Worm (Caenorhabditis elegans) whole organism, L2 larva: Measurements from ENCODE around the gene C54G10.1.

Source experiments
- C34F6.9 ChIP-seq: fragments of 150-350 bp; optimal IDR thresholded peaks from 2 replicates; lab custom pipeline; 2014; ENCODE audit warnings: missing biosample characterization, missing genetic modification characterization
- F13H6.1 ChIP-seq: sonication (generic microtip); optimal IDR thresholded peaks from 2 replicates; lab custom pipeline; 2016; ENCODE audit warnings: missing genetic modification characterization, missing compliant biosample characterization
- R02D3.7 ChIP-seq: fragments of 150-350 bp; optimal IDR thresholded peaks from 2 replicates; lab custom pipeline; 2014; ENCODE audit warnings: missing biosample characterization, missing genetic modification characterization
- Y55F3AM.14 ChIP-seq: fragments of 200-800 bp; sonication (Bioruptor generic); optimal IDR thresholded peaks from 2 replicates; lab custom pipeline; 2018; ENCODE audit warnings: mild to moderate bottlenecking, missing genetic modification characterization, missing compliant biosample characterization
- ZK546.5 ChIP-seq: sonication (generic microtip); optimal IDR thresholded peaks from 2 replicates; lab custom pipeline; 2017; ENCODE audit warnings: missing biosample characterization, missing genetic modification characterization
- alr-1 ChIP-seq: fragments of 150-350 bp; optimal IDR thresholded peaks from 2 replicates; lab custom pipeline; 2014; ENCODE audit warnings: missing biosample characterization, missing genetic modification characterization
- aly-2 ChIP-seq: fragments of 150-350 bp; optimal IDR thresholded peaks from 2 replicates; lab custom pipeline; 2014; ENCODE audit warnings: missing biosample characterization, missing genetic modification characterization
- ama-1 ChIP-seq: fragments of 150-350 bp; optimal IDR thresholded peaks from 2 replicates; lab custom pipeline; 2018; ENCODE audit warnings: inconsistent platforms
- blmp-1 ChIP-seq: sonication (generic microtip); optimal IDR thresholded peaks from 2 replicates; lab custom pipeline; 2017; ENCODE audit warnings: missing genetic modification characterization, mild to moderate bottlenecking, missing compliant biosample characterization, antibody characterized with exemption, moderate library complexity; ENCODE audit not compliant: insufficient read depth
- ceh-16 ChIP-seq: fragments of 150-350 bp; optimal IDR thresholded peaks from 2 replicates; lab custom pipeline; 2014; ENCODE audit warnings: missing biosample characterization, missing genetic modification characterization
- ceh-82 ChIP-seq: fragments of 150-350 bp; optimal IDR thresholded peaks from 2 replicates; lab custom pipeline; 2014; ENCODE audit warnings: missing biosample characterization, missing genetic modification characterization
- crh-2 ChIP-seq: sonication (generic microtip); optimal IDR thresholded peaks from 2 replicates; lab custom pipeline; 2017; ENCODE audit warnings: missing biosample characterization, missing genetic modification characterization
- dmd-4 ChIP-seq: sonication (generic microtip); optimal IDR thresholded peaks from 2 replicates; lab custom pipeline; 2017; ENCODE audit warnings: missing biosample characterization, missing genetic modification characterization
- egl-27 ChIP-seq: sonication (generic microtip); optimal IDR thresholded peaks from 3 replicates; lab custom pipeline; 2017; ENCODE audit warnings: missing biosample characterization, missing genetic modification reagents, missing genetic modification characterization
- elt-1 ChIP-seq: fragments of 150-350 bp; optimal IDR thresholded peaks from 2 replicates; lab custom pipeline; 2014; ENCODE audit warnings: missing biosample characterization, missing genetic modification characterization
- elt-3 ChIP-seq: sonication (generic microtip); optimal IDR thresholded peaks from 2 replicates; lab custom pipeline; 2017; ENCODE audit warnings: missing biosample characterization, missing genetic modification characterization
- fos-1 ChIP-seq: fragments of 150-350 bp; optimal IDR thresholded peaks from 2 replicates; lab custom pipeline; 2014; ENCODE audit warnings: missing biosample characterization, missing genetic modification characterization
- gmeb-1 ChIP-seq: fragments of 150-350 bp; optimal IDR thresholded peaks from 2 replicates; lab custom pipeline; 2014; ENCODE audit warnings: missing biosample characterization, missing genetic modification characterization
- lin-11 ChIP-seq: fragments of 150-350 bp; sonication (generic microtip); optimal IDR thresholded peaks from 2 replicates; lab custom pipeline; 2014; ENCODE audit warnings: missing biosample characterization, missing genetic modification characterization, inconsistent platforms, mixed read lengths
- lin-13 ChIP-seq: fragments of 150-350 bp; optimal IDR thresholded peaks from 2 replicates; lab custom pipeline; 2014; ENCODE audit warnings: missing biosample characterization, missing genetic modification reagents, missing genetic modification characterization
- lin-39 ChIP-seq: fragments of 150-350 bp; optimal IDR thresholded peaks from 2 replicates; lab custom pipeline; 2014; ENCODE audit warnings: missing biosample characterization, missing genetic modification reagents, missing genetic modification characterization
- lsy-2 ChIP-seq, 2 experiments: fragments of 150-350 bp in 1 of 2; sonication (generic microtip) in 1 of 2; optimal IDR thresholded peaks; 2 replicates each; lab custom pipeline; 2014 to 2017; ENCODE audit warnings: missing biosample characterization in 2 of 2, missing genetic modification characterization in 2 of 2
- mab-5 ChIP-seq: fragments of 150-350 bp; optimal IDR thresholded peaks from 2 replicates; lab custom pipeline; 2014; ENCODE audit warnings: missing biosample characterization, missing genetic modification characterization
- mbf-1 ChIP-seq: sonication (generic microtip); optimal IDR thresholded peaks from 2 replicates; lab custom pipeline; 2017; ENCODE audit warnings: missing biosample characterization, missing genetic modification characterization
- mdl-1 ChIP-seq, 2 experiments: fragments of 150-350 bp in 1 of 2; sonication (generic microtip) in 1 of 2; optimal IDR thresholded peaks; 2 replicates each; lab custom pipeline; 2017; ENCODE audit warnings: missing biosample characterization in 2 of 2, missing genetic modification characterization in 2 of 2
- nhr-10 ChIP-seq: sonication (generic microtip); optimal IDR thresholded peaks from 2 replicates; lab custom pipeline; 2017; ENCODE audit warnings: missing biosample characterization, missing genetic modification characterization
- nhr-11 ChIP-seq: fragments of 150-350 bp; optimal IDR thresholded peaks from 2 replicates; lab custom pipeline; 2014; ENCODE audit warnings: missing biosample characterization, missing genetic modification characterization
- nhr-12 ChIP-seq: fragments of 150-350 bp; optimal IDR thresholded peaks from 2 replicates; lab custom pipeline; 2014; ENCODE audit warnings: missing biosample characterization, missing genetic modification characterization
- nhr-129 ChIP-seq: fragments of 150-350 bp; optimal IDR thresholded peaks from 2 replicates; lab custom pipeline; 2014; ENCODE audit warnings: missing biosample characterization, missing genetic modification characterization
- nhr-21 ChIP-seq: fragments of 150-350 bp; optimal IDR thresholded peaks from 2 replicates; lab custom pipeline; 2014; ENCODE audit warnings: missing biosample characterization, missing genetic modification characterization
- nhr-23 ChIP-seq: fragments of 150-350 bp; optimal IDR thresholded peaks from 2 replicates; lab custom pipeline; 2014; ENCODE audit warnings: missing biosample characterization, missing genetic modification reagents, missing genetic modification characterization
- nhr-237 ChIP-seq: fragments of 150-350 bp; optimal IDR thresholded peaks from 2 replicates; lab custom pipeline; 2014; ENCODE audit warnings: missing biosample characterization, missing genetic modification characterization
- nhr-25 ChIP-seq: fragments of 150-350 bp; sonication (generic microtip); optimal IDR thresholded peaks from 3 replicates; lab custom pipeline; 2014; ENCODE audit warnings: missing biosample characterization, missing genetic modification characterization
- nhr-6 ChIP-seq: fragments of 150-350 bp; optimal IDR thresholded peaks from 2 replicates; lab custom pipeline; 2014; ENCODE audit warnings: missing biosample characterization, missing genetic modification characterization
- nhr-77 ChIP-seq: fragments of 150-350 bp; optimal IDR thresholded peaks from 2 replicates; lab custom pipeline; 2014; ENCODE audit warnings: missing biosample characterization, missing genetic modification characterization
- peb-1 ChIP-seq: fragments of 150-350 bp; optimal IDR thresholded peaks from 2 replicates; lab custom pipeline; 2014; ENCODE audit warnings: missing biosample characterization, missing genetic modification characterization
- sem-4 ChIP-seq: fragments of 150-350 bp; optimal IDR thresholded peaks from 2 replicates; lab custom pipeline; 2014; ENCODE audit warnings: missing biosample characterization, missing genetic modification reagents, missing genetic modification characterization
- skn-1 ChIP-seq: sonication (generic microtip); optimal IDR thresholded peaks from 2 replicates; lab custom pipeline; 2017; ENCODE audit warnings: missing biosample characterization, missing genetic modification characterization
- sma-3 ChIP-seq: sonication (generic microtip); optimal IDR thresholded peaks from 2 replicates; lab custom pipeline; 2016; ENCODE audit warnings: missing genetic modification reagents, missing genetic modification characterization, missing compliant biosample characterization
- sma-9 ChIP-seq, 2 experiments: fragments of 150-350 bp in 1 of 2; sonication (generic microtip) in 1 of 2; optimal IDR thresholded peaks; 2 replicates each; lab custom pipeline; 2014 to 2016; ENCODE audit warnings: missing genetic modification characterization in 2 of 2, mild to moderate bottlenecking in 1 of 2, missing biosample characterization in 1 of 2, missing compliant biosample characterization in 1 of 2, missing genetic modification reagents in 1 of 2, moderate library complexity in 1 of 2
- snpc-4 ChIP-seq: fragments of 150-350 bp; optimal IDR thresholded peaks from 2 replicates; lab custom pipeline; 2014; ENCODE audit warnings: missing biosample characterization, missing genetic modification characterization
- unc-55 ChIP-seq: fragments of 150-350 bp; sonication (generic microtip); optimal IDR thresholded peaks from 3 replicates; lab custom pipeline; 2014; ENCODE audit warnings: missing biosample characterization, missing genetic modification reagents, missing genetic modification characterization
- unc-62 ChIP-seq: fragments of 150-350 bp; optimal IDR thresholded peaks from 2 replicates; lab custom pipeline; 2014; ENCODE audit warnings: missing biosample characterization, missing genetic modification reagents, missing genetic modification characterization
- ztf-1 ChIP-seq: fragments of 200-800 bp; sonication (Bioruptor generic); conservative IDR thresholded peaks from 2 replicates; pipeline ENCODE4 v1.3.6; 2022; ENCODE audit warnings: missing genetic modification characterization, missing compliant biosample characterization
- ztf-4 ChIP-seq: fragments of 150-350 bp; optimal IDR thresholded peaks from 2 replicates; lab custom pipeline; 2014; ENCODE audit warnings: missing biosample characterization, missing genetic modification characterization

Gene C54G10.1

DNA sequence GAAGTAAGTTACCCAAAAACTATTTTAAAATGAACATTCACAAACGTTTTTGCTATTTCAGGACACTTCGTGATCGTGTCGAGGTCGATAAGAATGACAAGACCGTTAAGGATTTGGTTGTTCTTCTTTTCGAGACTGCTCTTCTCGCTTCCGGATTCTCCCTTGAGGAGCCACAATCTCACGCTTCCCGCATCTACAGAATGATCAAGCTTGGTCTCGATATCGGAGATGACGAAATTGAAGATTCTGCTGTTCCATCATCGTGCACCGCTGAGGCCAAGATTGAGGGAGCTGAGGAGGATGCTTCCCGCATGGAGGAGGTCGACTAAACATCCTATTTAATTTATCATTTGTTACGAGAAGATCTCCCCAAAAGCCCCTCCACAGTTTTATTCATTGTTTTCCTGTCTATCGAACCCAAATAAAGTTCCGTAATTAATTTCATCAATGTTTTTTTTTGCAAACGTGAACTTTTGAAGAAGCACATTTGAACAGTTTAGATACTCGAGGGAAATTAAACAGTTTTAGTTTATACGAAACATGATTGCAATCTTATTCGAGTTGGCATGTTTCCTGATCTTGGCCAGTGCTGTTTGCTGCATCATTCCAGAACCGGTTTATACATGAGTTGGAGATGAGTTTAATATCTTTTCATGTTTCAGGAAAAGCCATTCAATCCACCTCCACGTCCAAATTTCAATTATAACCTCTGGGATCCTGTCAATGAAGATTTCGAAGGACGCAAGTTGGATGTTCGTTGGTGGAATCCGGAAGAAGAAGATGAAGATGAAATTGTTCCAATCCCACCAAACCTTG is 47.4 kb downstream of the C54G10.1 start, which contains the start of gene C47E8.11:
Gene C47E8.11, plus strand, starts transcription at position 520 of the 816 bp plus-strand sequence.
- TF ChIP-seq elt-3 (tag; lab: Kevin White, UChicago) (no peak), mdl-1 (tag; optimal IDR thresholded peaks at IDR 0.05; lab: Kevin White, UChicago) (no peak), nhr-11 (tag; lab: Kevin White, UChicago) (no peak), nhr-77 (tag; lab: Kevin White, UChicago) (no peak), nhr-237 (tag; lab: Kevin White, UChicago) (no peak), ceh-16 (tag; lab: Kevin White, UChicago) (no peak), lsy-2 (tag; optimal IDR thresholded peaks at IDR 0.05; lab: Kevin White, UChicago) (peak; percentile 6 to 76), gmeb-1 (tag; lab: Kevin White, UChicago) (peak; percentile 53), sma-3 (GFP tag; lab: Kevin White, UChicago) (peak; percentile 23), fos-1 (tag; lab: Kevin White, UChicago) (no peak), crh-2 (tag; lab: Kevin White, UChicago) (peak; percentile 76), skn-1 (peak; percentile 93), F13H6.1 (tag; lab: Kevin White, UChicago) (peak; percentile 54), mab-5 (tag; lab: Kevin White, UChicago) (no peak), lin-13 (GFP tag; lab: Kevin White, UChicago) (peak; percentile 63), egl-27 (tag; lab: Kevin White, UChicago) (no peak), unc-55 (GFP tag; lab: Kevin White, UChicago) (peak; percentile 6), nhr-6 (tag; lab: Kevin White, UChicago) (no peak), dmd-4 (tag; lab: Kevin White, UChicago) (no peak), ZK546.5 (tag; lab: Kevin White, UChicago) (no peak), nhr-12 (peak; percentile 18), unc-62 (GFP tag; lab: Kevin White, UChicago) (no peak), C34F6.9 (tag; lab: Kevin White, UChicago) (peak; percentile 61), alr-1 (tag; lab: Kevin White, UChicago) (no peak), sem-4 (peak; percentile 31), ztf-1 (GFP tag; lab: Robert Waterston, UW) (no peak), sma-9 (GFP tag; optimal IDR thresholded peaks at IDR 0.05; lab: Kevin White, UChicago) (peak; percentile 44), sma-9 (tag; optimal IDR thresholded peaks at IDR 0.05; lab: Kevin White, UChicago) (no peak), Y55F3AM.14 (GFP tag; lab: Kevin White, UChicago) (no peak), nhr-10 (tag; lab: Kevin White, UChicago) (no peak), snpc-4 (tag; lab: Kevin White, UChicago) (peak; percentile 44), R02D3.7 (tag; lab: Kevin White, UChicago) (no peak), nhr-129 (tag; lab: Kevin White, UChicago) (peak; percentile 65), nhr-23 (tag; lab: Kevin White, UChicago) (no peak), ama-1 (lab: Kevin White, UChicago) (peak; percentile 98), nhr-25 (peak; percentile 14), nhr-21 (tag; lab: Kevin White, UChicago) (no peak), ztf-4 (peak; percentile 92), lin-11 (tag; lab: Kevin White, UChicago) (no peak), blmp-1 (no peak), elt-1 (no peak), aly-2 (tag; lab: Kevin White, UChicago) (no peak), peb-1 (tag; lab: Kevin White, UChicago) (no peak), ceh-82 (no peak), mbf-1 (tag; lab: Kevin White, UChicago) (no peak), lin-39 (tag; lab: Kevin White, UChicago) (no peak)
